Worm (Caenorhabditis elegans): ENCODE results near the gene F25D1.8.
A peak's percentile ranks its signal among the peaks of the same experiment; 100 is the strongest.

F25D1.8 gene

DNA sequence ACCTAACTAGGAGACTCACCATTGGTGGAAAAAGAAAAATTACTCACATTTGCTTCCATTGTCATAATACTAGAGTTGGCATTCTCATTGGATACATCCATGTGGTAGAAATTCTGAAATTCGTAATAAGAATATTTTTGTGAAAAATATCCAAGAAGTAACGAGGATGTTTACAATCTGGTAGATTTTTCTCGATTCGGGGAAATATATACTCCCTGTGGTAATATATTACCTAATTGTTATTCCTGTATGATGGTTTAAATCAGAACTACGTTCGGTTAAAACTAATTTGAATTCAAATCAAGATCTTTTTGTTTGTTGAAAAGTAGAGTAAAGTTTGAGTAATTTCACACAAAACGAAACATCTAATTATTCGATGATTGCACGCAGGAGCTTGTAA is 9.8 kb downstream of the F25D1.8 start, which contains the start of gene srd-34:
TSS of gene srd-34 (minus strand) at position 101 of the 400 bp plus-strand sequence.
- TF ChIP-seq nhr-76 (tag; optimal IDR thresholded peaks at IDR 0.05), result no peak

DNA sequence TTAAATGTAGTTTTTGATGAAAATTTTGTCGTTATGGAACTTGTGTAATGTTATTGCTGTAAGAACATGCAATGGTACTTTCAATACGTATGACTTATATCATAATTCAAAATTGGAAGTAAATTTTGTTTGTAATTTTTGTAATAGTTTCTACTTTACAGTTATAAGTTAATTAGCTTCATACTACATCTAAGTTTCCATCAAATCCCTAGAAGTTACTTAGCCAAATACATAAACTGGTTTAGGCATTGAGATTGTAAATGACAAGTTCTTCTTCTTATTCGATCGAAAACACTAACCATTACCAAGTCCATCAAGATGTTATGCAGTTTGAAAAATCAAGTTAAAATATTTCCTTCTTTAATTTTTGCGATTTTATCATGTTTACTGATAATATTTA is 10.5 kb downstream of the F25D1.8 start, which contains the start of gene F32G8.2:
TSS of gene F32G8.2 (plus strand) at position 301 of the 400 bp plus-strand sequence.
- TF ChIP-seq rbr-2 (tag; optimal IDR thresholded peaks at IDR 0.05), result no peak

DNA sequence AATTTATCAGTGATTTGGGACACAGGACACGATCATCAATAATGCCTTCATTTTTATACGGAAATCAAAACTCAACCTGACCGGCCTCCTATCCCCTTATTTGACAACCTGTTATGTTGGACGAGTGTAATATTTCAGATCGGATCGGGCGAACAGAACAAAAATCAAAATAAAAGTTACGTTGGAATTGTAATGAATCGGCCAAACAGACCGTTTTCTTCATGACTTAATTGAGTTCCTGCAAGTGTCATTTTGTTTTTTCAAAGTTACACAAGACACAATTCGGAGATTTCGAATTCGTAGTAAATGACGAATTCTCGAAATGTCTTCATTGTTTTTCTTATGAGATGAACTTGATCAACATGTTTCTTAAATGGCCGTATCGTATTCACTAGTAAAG is 16.0 kb downstream of the F25D1.8 start, which contains the start of gene F32G8.3:
TSS of gene F32G8.3 (minus strand) at position 101 of the 400 bp plus-strand sequence.
- no peak for TF ChIP-seq R02D3.7 (tag; optimal IDR thresholded peaks at IDR 0.05)

DNA sequence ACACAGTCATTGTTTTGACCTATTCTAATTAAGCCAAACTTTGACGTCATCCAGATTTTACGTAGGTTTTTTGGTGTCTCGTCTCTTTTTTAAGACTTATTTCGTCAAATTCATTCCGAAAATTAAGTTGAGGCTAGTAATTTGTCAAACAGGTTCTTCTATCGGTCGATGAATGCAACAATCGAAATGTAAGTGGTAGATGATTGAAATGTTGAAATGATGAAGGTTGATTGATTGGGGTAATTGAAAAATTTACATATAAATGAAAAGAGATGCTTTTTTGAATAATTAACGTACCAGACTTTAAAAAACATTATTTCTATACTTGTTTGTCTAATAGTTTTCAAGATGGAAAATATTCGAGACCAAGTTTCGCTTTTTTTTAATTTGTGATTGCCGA is 17.1 kb downstream of the F25D1.8 start:
- no peak for TF ChIP-seq unc-39 (tag; optimal IDR thresholded peaks at IDR 0.05)
- TF ChIP-seq unc-62 (GFP tag; optimal IDR thresholded peaks at IDR 0.05 in 1 of 2), result peak in 1 of 2 experiments; percentile 85
- no peak for TF ChIP-seq unc-62 (tag; optimal IDR thresholded peaks at IDR 0.05)

DNA sequence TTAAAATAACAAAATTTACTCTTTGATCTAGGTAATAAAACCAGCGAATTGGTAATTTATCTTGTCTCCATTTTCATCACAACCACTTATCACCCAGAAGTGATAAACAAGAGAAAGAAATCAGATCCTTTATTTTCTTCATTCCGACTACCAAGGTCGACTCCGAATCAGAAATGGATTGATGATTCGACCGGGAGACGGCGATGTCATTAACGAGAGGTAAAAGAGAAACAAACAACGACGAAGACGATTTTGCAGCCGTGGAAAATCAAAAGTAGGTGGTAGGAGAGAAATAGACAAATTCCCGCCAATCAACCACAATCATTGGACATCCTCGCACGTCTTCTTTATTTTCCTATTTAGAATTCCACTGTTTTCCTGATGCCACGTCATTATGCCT is 17.9 kb downstream of the F25D1.8 start:
- TF ChIP-seq nhr-77 (tag; optimal IDR thresholded peaks at IDR 0.05) (no peak), nhr-28 (tag; optimal IDR thresholded peaks at IDR 0.05) (peak; percentile 49)

DNA sequence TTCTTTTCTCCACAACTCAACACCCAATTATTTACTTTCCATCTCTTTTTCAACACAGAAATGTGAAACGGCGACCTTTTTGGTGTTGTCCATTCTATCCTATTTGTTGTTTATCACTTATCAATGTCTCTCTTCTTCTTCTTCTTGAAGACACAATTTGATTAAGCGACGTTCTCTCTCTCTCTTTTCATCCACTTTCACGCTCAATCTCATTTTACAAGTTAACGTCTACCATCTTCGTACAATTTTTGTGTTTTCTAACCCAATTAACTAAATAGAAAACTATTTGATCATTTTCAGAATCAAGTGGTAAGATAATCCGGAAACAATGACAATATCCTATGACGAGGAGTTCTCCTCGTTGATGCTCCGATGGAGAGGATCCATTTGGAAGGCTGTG is 18.5 kb downstream of the F25D1.8 start, which contains the start of gene best-14:
TSS of gene best-14 (plus strand) at position 301 of the 400 bp plus-strand sequence.
- TF ChIP-seq lin-39 (tag; optimal IDR thresholded peaks at IDR 0.05) (no peak), lim-7 (GFP tag; IDR thresholded peaks at IDR 0.05) (no peak), F37D6.2 (tag; optimal IDR thresholded peaks at IDR 0.05) (no peak), ztf-7 (tag; optimal IDR thresholded peaks at IDR 0.05) (no peak), vab-7 (GFP tag; IDR thresholded peaks at IDR 0.05) (no peak), unc-62 (GFP tag; optimal IDR thresholded peaks at IDR 0.05 in 1 of 2) (peak in 1 of 2 experiments; percentile 34), unc-62 (tag; optimal IDR thresholded peaks at IDR 0.05) (no peak), rbr-2 (tag; optimal IDR thresholded peaks at IDR 0.05) (no peak), dmd-8 (GFP tag; IDR thresholded peaks at IDR 0.05) (no peak)

DNA sequence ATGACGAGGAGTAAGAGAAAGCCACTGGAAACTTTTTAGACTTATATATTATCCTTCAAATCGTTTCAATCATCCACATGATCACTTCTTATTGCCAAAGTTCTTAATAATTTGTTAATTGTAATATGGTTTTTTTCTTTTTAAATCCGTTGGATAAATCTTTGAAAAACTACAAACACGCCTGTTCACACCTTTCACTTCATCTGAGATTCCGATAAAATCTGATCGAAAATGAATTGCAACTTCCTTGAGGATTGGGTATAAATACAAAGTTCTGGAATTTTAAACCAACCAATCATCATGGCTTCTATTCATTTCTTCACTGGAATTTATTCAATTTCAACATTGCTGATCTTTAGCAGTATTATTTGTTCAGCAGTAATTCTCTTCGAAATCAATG is 21.4 kb downstream of the F25D1.8 start, which contains the start of gene col-152:
TSS of gene col-152 (plus strand) at position 301 of the 400 bp plus-strand sequence.
- TF ChIP-seq mxl-2 (GFP tag; conservative IDR thresholded peaks at IDR 0.05), result no peak
- TF ChIP-seq F37D6.2 (tag; optimal IDR thresholded peaks at IDR 0.05), result no peak
- no peak for TF ChIP-seq ceh-28 (tag; optimal IDR thresholded peaks at IDR 0.05)
- no peak for TF ChIP-seq F26F4.8 (GFP tag; conservative IDR thresholded peaks at IDR 0.05)
- TF ChIP-seq nhr-111 (GFP tag; optimal IDR thresholded peaks at IDR 0.05), result no peak
- no peak for TF ChIP-seq tra-1 (GFP tag; IDR thresholded peaks at IDR 0.05)
- TF ChIP-seq tag-97 (GFP tag; IDR thresholded peaks at IDR 0.05), result no peak
- TF ChIP-seq spr-1 (tag; optimal IDR thresholded peaks at IDR 0.05), result no peak
- no peak for TF ChIP-seq fkh-10 (GFP tag; optimal IDR thresholded peaks at IDR 0.05)
- no peak for TF ChIP-seq lim-7 (GFP tag; IDR thresholded peaks at IDR 0.05)
- no peak for TF ChIP-seq lin-13 (GFP tag; optimal IDR thresholded peaks at IDR 0.05)
- TF ChIP-seq egl-27 (tag; optimal IDR thresholded peaks at IDR 0.05), result no peak
- no peak for TF ChIP-seq gei-8 (GFP tag; optimal IDR thresholded peaks at IDR 0.05)
- no peak for TF ChIP-seq nhr-28 (tag; optimal IDR thresholded peaks at IDR 0.05)
- no peak for TF ChIP-seq ctbp-1 (GFP tag; IDR thresholded peaks at IDR 0.05)
- TF ChIP-seq mxl-3 (GFP tag; optimal IDR thresholded peaks at IDR 0.05), result no peak
- no peak for TF ChIP-seq unc-39 (tag; optimal IDR thresholded peaks at IDR 0.05)

DNA sequence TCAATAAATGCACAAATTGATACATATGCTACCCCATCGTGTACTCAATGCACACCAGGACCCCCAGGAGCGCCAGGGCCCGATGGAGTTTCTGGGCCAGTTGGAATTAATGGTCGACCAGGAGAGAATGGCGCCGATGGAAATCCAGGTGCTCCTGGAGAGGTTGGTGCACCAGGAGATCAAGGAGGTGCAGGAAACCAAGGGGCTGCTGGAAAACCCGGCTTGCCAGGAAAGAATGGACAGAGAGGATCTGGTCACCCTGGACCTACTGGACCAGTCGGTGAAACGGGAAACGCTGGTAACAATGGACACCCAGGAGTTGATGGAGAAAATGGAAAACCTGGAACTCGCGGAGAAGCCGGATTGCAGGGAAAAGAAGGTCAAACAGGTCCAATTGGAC is 22.4 kb downstream of the F25D1.8 start:
- TF ChIP-seq skn-1 (tag; optimal IDR thresholded peaks at IDR 0.05) (no peak), set-16 (GFP tag; IDR thresholded peaks at IDR 0.05) (peak; percentile 84; the same call in 1 of the 2 replicates), unc-62 (GFP tag; optimal IDR thresholded peaks at IDR 0.05 in 1 of 2) (peak in 1 of 2 experiments; percentile 73), unc-62 (tag; optimal IDR thresholded peaks at IDR 0.05) (no peak), pqm-1 (tag; optimal IDR thresholded peaks at IDR 0.05) (no peak)

Measured in whole organism, L4 larva.